Worm (Caenorhabditis elegans) whole organism, young adult: ENCODE data around the gene cpr-3.

Experiments used
- B0336.3 ChIP-seq: fragments of 200-800 bp; sonication (Bioruptor generic); IDR thresholded peaks from 2 replicates; pipeline ENCODE4 v1.3.6; 2022; ENCODE audit warnings: missing genetic modification characterization, missing compliant biosample characterization
- F23B12.7 ChIP-seq: sonication (generic microtip); optimal IDR thresholded peaks from 2 replicates; lab custom pipeline; 2017; ENCODE audit warnings: missing genetic modification characterization, mild to moderate bottlenecking, missing compliant biosample characterization, antibody characterized with exemption, moderate library complexity; ENCODE audit not compliant: insufficient read depth
- F57A8.1 ChIP-seq: fragments of 200-800 bp; sonication (Bioruptor generic); optimal IDR thresholded peaks from 2 replicates; lab custom pipeline; 2018; ENCODE audit warnings: mild to moderate bottlenecking, missing genetic modification characterization, moderate library complexity, missing compliant biosample characterization
- attf-5 ChIP-seq: fragments of 200-800 bp; sonication (Bioruptor generic); optimal IDR thresholded peaks from 2 replicates; lab custom pipeline; 2018; ENCODE audit warnings: mild to moderate bottlenecking, missing genetic modification characterization, missing compliant biosample characterization
- ceh-58 ChIP-seq: fragments of 200-800 bp; sonication (Bioruptor generic); IDR thresholded peaks from 2 replicates; pipeline ENCODE4 v1.3.6; 2022; ENCODE audit warnings: missing genetic modification characterization, missing compliant biosample characterization
- fkh-3 ChIP-seq: sonication (generic microtip); optimal IDR thresholded peaks from 2 replicates; lab custom pipeline; 2016; ENCODE audit warnings: mild to moderate bottlenecking, missing genetic modification characterization, missing compliant biosample characterization
- madf-3 ChIP-seq: fragments of 200-800 bp; sonication (Bioruptor generic); IDR thresholded peaks from 2 replicates; pipeline ENCODE4 v1.3.6; 2022; ENCODE audit warnings: missing genetic modification reagents, missing genetic modification characterization, missing compliant biosample characterization
- mcd-1 ChIP-seq: fragments of 200-800 bp; sonication (Bioruptor generic); IDR thresholded peaks from 2 replicates; pipeline ENCODE4 v1.3.6; 2022; ENCODE audit warnings: missing genetic modification reagents, missing genetic modification characterization, missing compliant biosample characterization
- nfya-1 ChIP-seq: sonication (generic microtip); optimal IDR thresholded peaks from 2 replicates; lab custom pipeline; 2017; ENCODE audit warnings: antibody characterized with exemption, missing compliant biosample characterization, missing genetic modification characterization, borderline replicate concordance; ENCODE audit not compliant: insufficient read depth
- nhr-90 ChIP-seq: sonication (generic microtip); optimal IDR thresholded peaks from 2 replicates; lab custom pipeline; 2016; ENCODE audit warnings: missing genotype, mild to moderate bottlenecking, missing genetic modification characterization, missing compliant biosample characterization
- pha-4 ChIP-seq: fragments of 150-350 bp; sonication (generic microtip); optimal IDR thresholded peaks from 2 replicates; lab custom pipeline; 2014; ENCODE audit warnings: missing biosample characterization, missing genetic modification reagents, missing genetic modification characterization
- unc-62 ChIP-seq: fragments of 150-350 bp; optimal IDR thresholded peaks from 2 replicates; lab custom pipeline; 2014; ENCODE audit warnings: missing biosample characterization, missing genetic modification reagents, missing genetic modification characterization

DNA sequence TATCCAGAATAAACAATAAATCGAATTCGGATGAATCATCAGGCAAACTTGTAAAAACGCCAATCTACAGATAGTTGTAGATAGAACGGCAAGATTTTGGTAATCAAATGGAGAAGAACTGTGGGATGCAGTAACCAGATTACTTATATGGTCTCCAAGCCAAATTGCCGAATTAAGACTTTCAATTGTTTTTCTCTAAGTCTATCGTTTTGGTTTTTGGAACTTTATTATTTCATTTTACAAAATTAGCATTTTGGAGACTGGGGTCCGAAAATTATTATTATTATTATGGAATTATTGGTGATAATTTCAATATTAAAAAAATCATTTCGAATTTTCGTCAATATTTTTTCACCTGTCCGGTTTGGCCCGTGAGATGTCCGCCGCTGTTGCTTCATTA is 40.9 kb upstream of the cpr-3 start, which contains the start of gene clec-228:
- TF ChIP-seq pha-4 (tag; lab: Kevin White, UChicago): no peak
- TF ChIP-seq unc-62 (GFP tag; lab: Kevin White, UChicago): no peak
- no peak for TF ChIP-seq nhr-90 (tag; lab: Kevin White, UChicago)
- TF ChIP-seq F57A8.1 (GFP tag; lab: Kevin White, UChicago): no peak
- TF ChIP-seq attf-5: no peak
- no peak for TF ChIP-seq mcd-1
- no peak for TF ChIP-seq nfya-1 (tag; lab: Kevin White, UChicago)
- TF ChIP-seq fkh-3 (tag; lab: Kevin White, UChicago): no peak
- TF ChIP-seq ceh-58 (GFP tag; lab: Robert Waterston, UW): no peak
- no peak for TF ChIP-seq B0336.3 (GFP tag; lab: Robert Waterston, UW)
- TF ChIP-seq F23B12.7 (tag; lab: Kevin White, UChicago): no peak
- no peak for TF ChIP-seq madf-3
